Worm (Caenorhabditis elegans) whole organism, L3 larva: ENCODE results near the gene nra-1.

Experiments used
- R02D3.7 ChIP-seq: fragments of 150-350 bp; optimal IDR thresholded peaks from 2 replicates; lab custom pipeline; 2014; ENCODE audit warnings: missing biosample characterization, missing genetic modification characterization
- ZK546.5 ChIP-seq: sonication (generic microtip); optimal IDR thresholded peaks from 2 replicates; lab custom pipeline; 2017; ENCODE audit warnings: missing biosample characterization, missing genetic modification characterization
- ama-1 ChIP-seq: fragments of 150-350 bp; optimal IDR thresholded peaks from 2 replicates; lab custom pipeline; 2018
- ceh-16 ChIP-seq: sonication (generic microtip); optimal IDR thresholded peaks from 2 replicates; lab custom pipeline; 2017; ENCODE audit warnings: missing biosample characterization, missing genetic modification characterization
- ceh-28 ChIP-seq: fragments of 150-350 bp; optimal IDR thresholded peaks from 2 replicates; lab custom pipeline; 2014; ENCODE audit warnings: missing biosample characterization, missing genetic modification reagents, missing genetic modification characterization
- ceh-82 ChIP-seq: fragments of 150-350 bp; optimal IDR thresholded peaks from 2 replicates; lab custom pipeline; 2014; ENCODE audit warnings: missing biosample characterization, missing genetic modification characterization
- ceh-9 ChIP-seq: sonication (generic microtip); optimal IDR thresholded peaks from 2 replicates; lab custom pipeline; 2018; ENCODE audit warnings: missing biosample characterization, missing genetic modification characterization
- daf-12 ChIP-seq: fragments of 150-350 bp; optimal IDR thresholded peaks from 2 replicates; lab custom pipeline; 2014; ENCODE audit warnings: missing biosample characterization, missing genetic modification reagents, missing genetic modification characterization
- egl-27 ChIP-seq: sonication (generic microtip); optimal IDR thresholded peaks from 4 replicates; lab custom pipeline; 2017; ENCODE audit warnings: missing biosample characterization, missing genetic modification reagents, missing genetic modification characterization
- egl-5 ChIP-seq: fragments of 150-350 bp; optimal IDR thresholded peaks from 2 replicates; lab custom pipeline; 2017; ENCODE audit warnings: missing biosample characterization, missing genetic modification reagents, missing genetic modification characterization, inconsistent platforms
- elt-1 ChIP-seq: fragments of 150-350 bp; optimal IDR thresholded peaks from 2 replicates; lab custom pipeline; 2014; ENCODE audit warnings: missing biosample characterization, missing genetic modification characterization
- elt-2 ChIP-seq: sonication (generic microtip); optimal IDR thresholded peaks from 2 replicates; lab custom pipeline; 2016; ENCODE audit warnings: missing genetic modification reagents, mild to moderate bottlenecking, missing genetic modification characterization, missing compliant biosample characterization
- elt-3 ChIP-seq, 3 experiments: fragments of 150-350 bp in 1 of 3; sonication (generic microtip) in 2 of 3; optimal IDR thresholded peaks; 2 replicates in 2 of 3; 4 replicates in 1 of 3; lab custom pipeline; 2014 to 2017; ENCODE audit warnings: missing biosample characterization in 3 of 3, missing genetic modification characterization in 3 of 3
- eor-1 ChIP-seq, 2 experiments: fragments of 150-350 bp; optimal IDR thresholded peaks; 2 replicates each; lab custom pipeline; 2014 to 2018; ENCODE audit warnings: missing biosample characterization in 2 of 2, missing genetic modification characterization in 2 of 2
- fkh-10 ChIP-seq: sonication (generic microtip); optimal IDR thresholded peaks from 2 replicates; lab custom pipeline; 2017; ENCODE audit warnings: missing biosample characterization, missing genetic modification reagents, missing genetic modification characterization
- fkh-2 ChIP-seq: fragments of 150-350 bp; optimal IDR thresholded peaks from 2 replicates; lab custom pipeline; 2014; ENCODE audit warnings: missing biosample characterization, missing genetic modification reagents, missing genetic modification characterization
- hmg-11 ChIP-seq: sonication (generic microtip); optimal IDR thresholded peaks from 2 replicates; lab custom pipeline; 2016; ENCODE audit warnings: missing genetic modification characterization, missing compliant biosample characterization
- jun-1 ChIP-seq: fragments of 150-350 bp; optimal IDR thresholded peaks from 2 replicates; lab custom pipeline; 2014; ENCODE audit warnings: missing biosample characterization, missing genetic modification reagents, missing genetic modification characterization
- lin-15B ChIP-seq: fragments of 150-350 bp; optimal IDR thresholded peaks from 2 replicates; lab custom pipeline; 2014; ENCODE audit warnings: missing biosample characterization, missing genetic modification characterization
- lin-39 ChIP-seq: fragments of 150-350 bp; optimal IDR thresholded peaks from 2 replicates; lab custom pipeline; 2018; ENCODE audit warnings: missing biosample characterization, missing genetic modification reagents, missing genetic modification characterization
- lsy-12 ChIP-seq: sonication (generic microtip); optimal IDR thresholded peaks from 2 replicates; lab custom pipeline; 2016; ENCODE audit warnings: mild to moderate bottlenecking, missing genetic modification characterization, missing compliant biosample characterization
- mdl-1 ChIP-seq: fragments of 150-350 bp; optimal IDR thresholded peaks from 2 replicates; lab custom pipeline; 2014; ENCODE audit warnings: missing biosample characterization, missing genetic modification characterization
- mml-1 ChIP-seq: fragments of 150-350 bp; sonication (generic microtip); optimal IDR thresholded peaks from 3 replicates; lab custom pipeline; 2014; ENCODE audit warnings: missing biosample characterization, missing genetic modification characterization
- nfya-1 ChIP-seq: sonication (generic microtip); optimal IDR thresholded peaks from 2 replicates; lab custom pipeline; 2017; ENCODE audit warnings: missing genetic modification characterization, mild to moderate bottlenecking, missing compliant biosample characterization, antibody characterized with exemption, moderate library complexity; ENCODE audit not compliant: insufficient read depth
- nhr-11 ChIP-seq: fragments of 150-350 bp; optimal IDR thresholded peaks from 2 replicates; lab custom pipeline; 2014; ENCODE audit warnings: missing biosample characterization, missing genetic modification characterization
- nhr-12 ChIP-seq: fragments of 150-350 bp; optimal IDR thresholded peaks from 2 replicates; lab custom pipeline; 2014; ENCODE audit warnings: missing biosample characterization, missing genetic modification characterization
- nhr-23 ChIP-seq: fragments of 150-350 bp; optimal IDR thresholded peaks from 2 replicates; lab custom pipeline; 2014; ENCODE audit warnings: missing biosample characterization, missing genetic modification reagents, missing genetic modification characterization
- nhr-237 ChIP-seq: fragments of 150-350 bp; optimal IDR thresholded peaks from 2 replicates; lab custom pipeline; 2014; ENCODE audit warnings: missing biosample characterization, missing genetic modification characterization
- nhr-25 ChIP-seq: sonication (generic microtip); optimal IDR thresholded peaks from 2 replicates; lab custom pipeline; 2017; ENCODE audit warnings: missing biosample characterization, missing genetic modification characterization
- nhr-28 ChIP-seq: fragments of 150-350 bp; optimal IDR thresholded peaks from 2 replicates; lab custom pipeline; 2014; ENCODE audit warnings: missing biosample characterization, missing genetic modification characterization
- nhr-43 ChIP-seq: sonication (generic microtip); optimal IDR thresholded peaks from 2 replicates; lab custom pipeline; 2016; ENCODE audit warnings: mild to moderate bottlenecking, missing genetic modification characterization, missing compliant biosample characterization; ENCODE audit not compliant: poor library complexity, severe bottlenecking
- nhr-67 ChIP-seq: fragments of 150-350 bp; optimal IDR thresholded peaks from 2 replicates; lab custom pipeline; 2014; ENCODE audit warnings: missing biosample characterization, missing genetic modification characterization
- nhr-76 ChIP-seq: fragments of 150-350 bp; sonication (generic microtip); optimal IDR thresholded peaks from 5 replicates; lab custom pipeline; 2014; ENCODE audit warnings: missing biosample characterization, missing genetic modification characterization
- nhr-77 ChIP-seq: fragments of 150-350 bp; optimal IDR thresholded peaks from 2 replicates; lab custom pipeline; 2014; ENCODE audit warnings: missing biosample characterization, missing genetic modification characterization
- pha-4 ChIP-seq: fragments of 150-350 bp; optimal IDR thresholded peaks from 2 replicates; lab custom pipeline; 2014; ENCODE audit warnings: missing biosample characterization, missing genetic modification reagents, missing genetic modification characterization
- pqm-1 ChIP-seq: fragments of 150-350 bp; optimal IDR thresholded peaks from 2 replicates; lab custom pipeline; 2017; ENCODE audit warnings: missing biosample characterization, missing genetic modification characterization, inconsistent platforms
- sea-2 ChIP-seq: fragments of 150-350 bp; sonication (generic microtip); optimal IDR thresholded peaks from 4 replicates; lab custom pipeline; 2014; ENCODE audit warnings: missing biosample characterization, missing genetic modification reagents, missing genetic modification characterization
- skn-1 ChIP-seq: fragments of 150-350 bp; optimal IDR thresholded peaks from 2 replicates; lab custom pipeline; 2014; ENCODE audit warnings: missing biosample characterization, missing genetic modification characterization
- snpc-4 ChIP-seq: fragments of 150-350 bp; optimal IDR thresholded peaks from 2 replicates; lab custom pipeline; 2014; ENCODE audit warnings: missing biosample characterization, missing genetic modification characterization
- tbx-2 ChIP-seq: sonication (generic microtip); optimal IDR thresholded peaks from 2 replicates; lab custom pipeline; 2016; ENCODE audit warnings: mild to moderate bottlenecking, missing genetic modification characterization, missing compliant biosample characterization
- unc-39 ChIP-seq: sonication (generic microtip); optimal IDR thresholded peaks from 4 replicates; lab custom pipeline; 2017; ENCODE audit warnings: missing biosample characterization, missing genetic modification characterization
- unc-62 ChIP-seq: fragments of 150-350 bp; sonication (generic microtip); optimal IDR thresholded peaks from 4 replicates; lab custom pipeline; 2014; ENCODE audit warnings: missing biosample characterization, missing genetic modification reagents, missing genetic modification characterization
- zag-1 ChIP-seq: fragments of 150-350 bp; optimal IDR thresholded peaks from 2 replicates; lab custom pipeline; 2014; ENCODE audit warnings: missing biosample characterization, missing genetic modification characterization
- ztf-11 ChIP-seq: fragments of 150-350 bp; optimal IDR thresholded peaks from 2 replicates; lab custom pipeline; 2014; ENCODE audit warnings: missing biosample characterization, missing genetic modification characterization
- ztf-4 ChIP-seq: fragments of 150-350 bp; optimal IDR thresholded peaks from 2 replicates; lab custom pipeline; 2014; ENCODE audit warnings: missing biosample characterization, missing genetic modification characterization

The nra-1 gene

ce11 chrIV:17284099-17284498, at the start of gene nra-1:
Gene nra-1, minus strand, starts transcription at chrIV:17284199.
- TF ChIP-seq elt-3 (tag; optimal IDR thresholded peaks at IDR 0.05; lab: Kevin White, UChicago) (no peak), ceh-82 (tag; lab: Kevin White, UChicago) (no peak)

ce11 chrIV:17332261-17332660, 48.3 kb upstream of the nra-1 start, which contains the start of gene C49C3.7:
Gene C49C3.7, plus strand, starts transcription at chrIV:17332561.
- TF ChIP-seq ztf-11 (tag; lab: Kevin White, UChicago): no peak
- no peak for TF ChIP-seq eor-1 (tag; optimal IDR thresholded peaks at IDR 0.05; lab: Kevin White, UChicago)
- no peak for TF ChIP-seq nhr-28
- no peak for TF ChIP-seq hmg-11 (tag; lab: Kevin White, UChicago)
- TF ChIP-seq ama-1 (lab: Kevin White, UChicago): no peak
- TF ChIP-seq lin-15B: no peak
- no peak for TF ChIP-seq ceh-9 (tag; lab: Kevin White, UChicago)
- no peak for TF ChIP-seq fkh-10 (GFP tag; lab: Kevin White, UChicago)
- no peak for TF ChIP-seq fkh-2 (tag; lab: Kevin White, UChicago)
- no peak for TF ChIP-seq nhr-237 (tag; lab: Kevin White, UChicago)
- TF ChIP-seq nhr-77: no peak
- TF ChIP-seq mdl-1 (tag; lab: Kevin White, UChicago): no peak
- TF ChIP-seq daf-12 (tag; lab: Kevin White, UChicago): no peak
- no peak for TF ChIP-seq sea-2 (GFP tag; lab: Kevin White, UChicago)
- TF ChIP-seq unc-39: no peak

- TF ChIP-seq pha-4 (peak; percentile 33), hmg-11 (tag; lab: Kevin White, UChicago) (peak; percentile 56), lin-15B (peak; percentile 49), nfya-1 (tag; lab: Kevin White, UChicago) (peak; percentile 49), unc-62 (no peak)
These were observed 47.1 kb upstream of the nra-1 start, which contains the start of gene C49C3.6 for ce11 chrIV:17331100-17331577. Gene C49C3.6, plus strand, starts transcription at chrIV:17331527.

ce11 chrIV:17328834-17329233, 44.8 kb upstream of the nra-1 start, which contains the start of gene ceh-88:
Gene ceh-88, plus strand, starts transcription at chrIV:17329188.
- TF ChIP-seq ceh-9 (tag; lab: Kevin White, UChicago): no peak
- no peak for TF ChIP-seq skn-1 (tag; lab: Kevin White, UChicago)
- peak; percentile 4 for TF ChIP-seq sea-2 (GFP tag; lab: Kevin White, UChicago)
- TF ChIP-seq R02D3.7 (tag; lab: Kevin White, UChicago): no peak
- TF ChIP-seq elt-2 (tag; lab: Kevin White, UChicago): peak; percentile 13
- no peak for TF ChIP-seq ztf-4
- no peak for TF ChIP-seq nhr-23
- TF ChIP-seq lsy-12 (tag; lab: Kevin White, UChicago): no peak
- no peak for TF ChIP-seq snpc-4
- TF ChIP-seq mml-1 (tag; lab: Kevin White, UChicago): no peak
- no peak for TF ChIP-seq pqm-1 (tag; lab: Kevin White, UChicago)
- no peak for TF ChIP-seq ceh-82 (tag; lab: Kevin White, UChicago)
- TF ChIP-seq nfya-1 (tag; lab: Kevin White, UChicago): no peak
- no peak for TF ChIP-seq elt-3 (tag; optimal IDR thresholded peaks at IDR 0.05; lab: Kevin White, UChicago)
- no peak for TF ChIP-seq ZK546.5
- no peak for TF ChIP-seq nhr-67 (tag; lab: Kevin White, UChicago)
- TF ChIP-seq jun-1 (tag; lab: Kevin White, UChicago): no peak
- no peak for TF ChIP-seq egl-5
- no peak for TF ChIP-seq unc-39
- no peak for TF ChIP-seq nhr-76 (tag; lab: Kevin White, UChicago)
- peak; percentile 36 for TF ChIP-seq hmg-11 (tag; lab: Kevin White, UChicago)
- TF ChIP-seq mdl-1 (tag; lab: Kevin White, UChicago): no peak
- no peak for TF ChIP-seq lin-15B
- no peak for TF ChIP-seq elt-1 (tag; lab: Kevin White, UChicago)
- no peak for TF ChIP-seq lin-39
- no peak for TF ChIP-seq zag-1 (tag; lab: Kevin White, UChicago)
- TF ChIP-seq nhr-25 (tag; lab: Kevin White, UChicago): no peak
- TF ChIP-seq eor-1 (tag; optimal IDR thresholded peaks at IDR 0.05; lab: Kevin White, UChicago): no peak
- no peak for TF ChIP-seq ceh-16 (tag; lab: Kevin White, UChicago)
- TF ChIP-seq fkh-10 (GFP tag; lab: Kevin White, UChicago): no peak
- TF ChIP-seq ztf-11 (tag; lab: Kevin White, UChicago): no peak
- no peak for TF ChIP-seq nhr-43
- TF ChIP-seq fkh-2 (tag; lab: Kevin White, UChicago): no peak
- TF ChIP-seq nhr-237 (tag; lab: Kevin White, UChicago): no peak
- TF ChIP-seq nhr-12 (tag; lab: Kevin White, UChicago): no peak
- no peak for TF ChIP-seq tbx-2
- no peak for TF ChIP-seq daf-12 (tag; lab: Kevin White, UChicago)
- peak; percentile 25 for TF ChIP-seq ceh-28 (tag; lab: Kevin White, UChicago)
- TF ChIP-seq nhr-28: no peak
- no peak for TF ChIP-seq nhr-11
- no peak for TF ChIP-seq egl-27 (tag; lab: Kevin White, UChicago)
- no peak for TF ChIP-seq unc-62
- TF ChIP-seq nhr-77: no peak
- TF ChIP-seq ama-1 (lab: Kevin White, UChicago): peak; percentile 45
